Worm (Caenorhabditis elegans) whole organism, L1 larva: ENCODE results near the gene Y52E8A.1.
A peak's percentile ranks its signal among the peaks of the same experiment; 100 is the strongest.

Source experiments
- ama-1 ChIP-seq: fragments of 150-350 bp; optimal IDR thresholded peaks from 2 replicates; lab custom pipeline; 2014
- blmp-1 ChIP-seq: fragments of 150-350 bp; optimal IDR thresholded peaks from 2 replicates; lab custom pipeline; 2014; ENCODE audit warnings: missing biosample characterization, missing genetic modification characterization
- ceh-63 ChIP-seq: fragments of 200-800 bp; sonication (Bioruptor generic); optimal IDR thresholded peaks from 2 replicates; lab custom pipeline; 2018; ENCODE audit warnings: mild to moderate bottlenecking, missing genetic modification characterization, missing compliant biosample characterization
- ces-1 ChIP-seq: fragments of 150-350 bp; optimal IDR thresholded peaks from 2 replicates; lab custom pipeline; 2014; ENCODE audit warnings: missing biosample characterization, missing genetic modification reagents, missing genetic modification characterization
- efl-1 ChIP-seq, 4 experiments: fragments of 150-350 bp; optimal IDR thresholded peaks in 3 of 4; peaks in 1 of 4; 1 replicate in 1 of 4; 2 replicates in 3 of 4; lab custom pipeline; 2014; ENCODE audit warnings: missing biosample characterization in 2 of 4, missing genetic modification characterization in 2 of 4, missing genetic modification reagents in 2 of 4
- efl-3 ChIP-seq: fragments of 200-800 bp; sonication (Bioruptor generic); optimal IDR thresholded peaks from 2 replicates; lab custom pipeline; 2018; ENCODE audit warnings: mild to moderate bottlenecking, missing genetic modification characterization, missing compliant biosample characterization
- egl-13 ChIP-seq: sonication (generic microtip); optimal IDR thresholded peaks from 2 replicates; lab custom pipeline; 2016; ENCODE audit warnings: missing genotype, missing genetic modification reagents, missing genetic modification characterization, missing compliant biosample characterization
- egl-27 ChIP-seq, 2 experiments: fragments of 150-350 bp in 1 of 2; sonication (generic microtip); optimal IDR thresholded peaks; 3 replicates each; lab custom pipeline; 2017 to 2018; ENCODE audit warnings: missing biosample characterization in 2 of 2, missing genetic modification characterization in 2 of 2, missing genetic modification reagents in 2 of 2
- elt-2 ChIP-seq: sonication (generic microtip); optimal IDR thresholded peaks from 2 replicates; lab custom pipeline; 2016; ENCODE audit warnings: missing genetic modification characterization, mild to moderate bottlenecking, inconsistent platforms, missing compliant biosample characterization, missing genetic modification reagents
- fkh-10 ChIP-seq: sonication (generic microtip); optimal IDR thresholded peaks from 2 replicates; lab custom pipeline; 2017; ENCODE audit warnings: missing biosample characterization, missing genetic modification reagents, missing genetic modification characterization
- fkh-8 ChIP-seq: sonication (generic microtip); optimal IDR thresholded peaks from 2 replicates; lab custom pipeline; 2016; ENCODE audit warnings: mild to moderate bottlenecking, missing genetic modification characterization, missing compliant biosample characterization
- fos-1 ChIP-seq: fragments of 150-350 bp; optimal IDR thresholded peaks from 2 replicates; lab custom pipeline; 2014; ENCODE audit warnings: missing biosample characterization, missing genetic modification characterization
- hpl-2 ChIP-seq: fragments of 150-350 bp; optimal IDR thresholded peaks from 2 replicates; lab custom pipeline; 2014; ENCODE audit warnings: missing biosample characterization, missing genetic modification reagents, missing genetic modification characterization
- irx-1 ChIP-seq: sonication (generic microtip); optimal IDR thresholded peaks from 2 replicates; lab custom pipeline; 2016; ENCODE audit warnings: missing genetic modification characterization, missing compliant biosample characterization
- isw-1 ChIP-seq: fragments of 200-800 bp; sonication (Bioruptor generic); IDR thresholded peaks from 2 replicates; pipeline ENCODE4 v1.3.6; 2022; ENCODE audit warnings: missing genetic modification characterization, missing compliant biosample characterization
- jun-1 ChIP-seq: fragments of 150-350 bp; optimal IDR thresholded peaks from 2 replicates; lab custom pipeline; 2014; ENCODE audit warnings: missing biosample characterization, missing genetic modification reagents, missing genetic modification characterization
- lin-14 ChIP-seq: fragments of 200-800 bp; sonication (Bioruptor generic); optimal IDR thresholded peaks from 2 replicates; lab custom pipeline; 2018; ENCODE audit warnings: mild to moderate bottlenecking, missing genetic modification characterization, moderate library complexity, missing compliant biosample characterization
- lin-15B ChIP-seq: fragments of 150-350 bp; sonication (generic microtip); optimal IDR thresholded peaks from 3 replicates; lab custom pipeline; 2014; ENCODE audit warnings: missing biosample characterization, missing genetic modification characterization
- lin-39 ChIP-seq: fragments of 150-350 bp; optimal IDR thresholded peaks from 2 replicates; lab custom pipeline; 2014; ENCODE audit warnings: missing biosample characterization, missing genetic modification reagents, missing genetic modification characterization
- lsy-2 ChIP-seq, 2 experiments: fragments of 150-350 bp; optimal IDR thresholded peaks; 2 replicates each; lab custom pipeline; 2014; ENCODE audit warnings: missing biosample characterization in 2 of 2, missing genetic modification characterization in 2 of 2
- mdl-1 ChIP-seq, 2 experiments: fragments of 150-350 bp; optimal IDR thresholded peaks; 2 replicates each; lab custom pipeline; 2014 to 2017; ENCODE audit warnings: missing biosample characterization in 2 of 2, missing genetic modification characterization in 2 of 2, inconsistent platforms in 1 of 2
- mef-2 ChIP-seq: fragments of 150-350 bp; optimal IDR thresholded peaks from 2 replicates; lab custom pipeline; 2014; ENCODE audit warnings: missing biosample characterization, missing genetic modification characterization
- mep-1 ChIP-seq: fragments of 150-350 bp; optimal IDR thresholded peaks from 2 replicates; lab custom pipeline; 2014; ENCODE audit warnings: missing biosample characterization, missing genetic modification characterization
- nhr-11 ChIP-seq: fragments of 150-350 bp; optimal IDR thresholded peaks from 2 replicates; lab custom pipeline; 2014; ENCODE audit warnings: missing biosample characterization, missing genetic modification characterization
- nhr-28 ChIP-seq: fragments of 150-350 bp; optimal IDR thresholded peaks from 2 replicates; lab custom pipeline; 2014; ENCODE audit warnings: missing biosample characterization, missing genetic modification characterization
- nhr-47 ChIP-seq: sonication (generic microtip); optimal IDR thresholded peaks from 2 replicates; lab custom pipeline; 2016; ENCODE audit warnings: mild to moderate bottlenecking, missing genetic modification characterization, moderate library complexity, missing compliant biosample characterization
- nhr-85 ChIP-seq: sonication (generic microtip); peaks from one replicate; lab custom pipeline; 2016; ENCODE audit warnings: missing genetic modification characterization, inconsistent platforms, missing compliant biosample characterization
- pag-3 ChIP-seq: sonication (generic microtip); optimal IDR thresholded peaks from 2 replicates; lab custom pipeline; 2017; ENCODE audit warnings: missing genetic modification characterization, mild to moderate bottlenecking, missing compliant biosample characterization, antibody characterized with exemption, borderline replicate concordance; ENCODE audit not compliant: insufficient read depth
- snu-23 ChIP-seq: sonication (generic microtip); optimal IDR thresholded peaks from 2 replicates; lab custom pipeline; 2016; ENCODE audit warnings: missing genetic modification characterization, missing compliant biosample characterization
- swsn-7 ChIP-seq: sonication (generic microtip); optimal IDR thresholded peaks from 2 replicates; lab custom pipeline; 2016; ENCODE audit warnings: missing genetic modification characterization, missing compliant biosample characterization
- tbx-2 ChIP-seq: sonication (generic microtip); optimal IDR thresholded peaks from 2 replicates; lab custom pipeline; 2016; ENCODE audit warnings: missing genetic modification characterization, missing compliant biosample characterization
- unc-130 ChIP-seq: fragments of 150-350 bp; optimal IDR thresholded peaks from 2 replicates; lab custom pipeline; 2017; ENCODE audit warnings: missing biosample characterization, missing genetic modification characterization, inconsistent platforms
- unc-62 ChIP-seq: fragments of 150-350 bp; optimal IDR thresholded peaks from 2 replicates; lab custom pipeline; 2014; ENCODE audit warnings: missing biosample characterization, missing genetic modification reagents, missing genetic modification characterization
- unc-98 ChIP-seq: fragments of 200-800 bp; sonication (Bioruptor generic); IDR thresholded peaks from 2 replicates; pipeline ENCODE4 v1.3.6; 2022; ENCODE audit warnings: missing genetic modification characterization, missing compliant biosample characterization
- vab-15 ChIP-seq: sonication (generic microtip); optimal IDR thresholded peaks from 2 replicates; lab custom pipeline; 2017; ENCODE audit warnings: missing genotype, mild to moderate bottlenecking, missing genetic modification characterization, missing compliant biosample characterization
- xbp-1 ChIP-seq: sonication (generic microtip); optimal IDR thresholded peaks from 2 replicates; lab custom pipeline; 2016; ENCODE audit warnings: missing genetic modification characterization, missing compliant biosample characterization
- zag-1 ChIP-seq: fragments of 150-350 bp; optimal IDR thresholded peaks from 2 replicates; lab custom pipeline; 2014; ENCODE audit warnings: missing biosample characterization, missing genetic modification characterization
- zip-4 ChIP-seq: fragments of 200-800 bp; sonication (Bioruptor generic); optimal IDR thresholded peaks from 2 replicates; lab custom pipeline; 2018; ENCODE audit warnings: mild to moderate bottlenecking, missing genetic modification characterization, moderate library complexity, missing compliant biosample characterization
- ztf-11 ChIP-seq, 2 experiments: sonication (generic microtip); optimal IDR thresholded peaks; 2 replicates each; lab custom pipeline; 2016 to 2017; ENCODE audit warnings: missing genetic modification characterization in 2 of 2, missing biosample characterization in 1 of 2, missing compliant biosample characterization in 1 of 2
- ztf-4 ChIP-seq: fragments of 150-350 bp; optimal IDR thresholded peaks from 2 replicates; lab custom pipeline; 2014; ENCODE audit warnings: missing biosample characterization, missing genetic modification characterization

Gene Y52E8A.1

ce11 chrII:4291799-4292198 lies 30.1 kb upstream of the Y52E8A.1 start:
- peak; percentile 65 for TF ChIP-seq fkh-10 (GFP tag; lab: Kevin White, UChicago)
- peak; percentile 68 for TF ChIP-seq lin-14 (GFP tag; lab: Kevin White, UChicago)
- TF ChIP-seq snu-23: no peak
- TF ChIP-seq ces-1 (GFP tag; lab: Kevin White, UChicago): peak; percentile 16
- TF ChIP-seq isw-1 (GFP tag; lab: Robert Waterston, UW): no peak

DNA sequence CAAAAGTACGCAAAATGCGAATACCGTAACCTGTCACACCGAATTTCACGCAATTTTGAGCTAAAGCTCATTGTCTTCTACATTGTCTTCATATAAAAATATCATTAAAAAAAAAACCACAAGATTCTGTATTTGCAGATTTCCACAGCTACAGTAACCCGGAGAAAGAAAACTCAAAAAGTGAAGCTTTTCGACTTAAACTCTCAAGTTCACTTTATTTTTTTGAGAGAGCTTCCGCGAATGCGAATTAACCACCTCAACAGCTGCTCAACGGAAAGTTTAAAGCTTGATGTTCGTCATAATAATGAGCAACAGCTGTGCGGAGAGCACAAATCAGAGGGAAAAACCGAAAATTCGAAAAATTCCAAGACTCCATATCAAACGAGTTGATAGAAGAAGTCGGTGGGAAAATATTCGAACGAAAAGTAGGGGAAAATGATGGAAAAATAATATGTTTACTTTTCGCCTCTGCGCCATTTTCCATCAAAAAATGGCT lies 28.8 kb upstream of the Y52E8A.1 start:
- peak in 1 of 2 experiments; percentile 0 for TF ChIP-seq lsy-2 (tag; optimal IDR thresholded peaks at IDR 0.05; lab: Kevin White, UChicago)
- peak; percentile 18 for TF ChIP-seq lin-14 (GFP tag; lab: Kevin White, UChicago)
- no peak for TF ChIP-seq efl-1 (optimal IDR thresholded peaks at IDR 0.05; lab: Kevin White, UChicago)
- peak in 1 of 2 experiments; percentile 77 for TF ChIP-seq efl-1 (GFP tag; optimal IDR thresholded peaks at IDR 0.05 in 1 of 2; lab: Kevin White, UChicago)
- no peak for TF ChIP-seq fkh-10 (GFP tag; lab: Kevin White, UChicago)
- no peak for TF ChIP-seq irx-1 (tag; lab: Kevin White, UChicago)

DNA sequence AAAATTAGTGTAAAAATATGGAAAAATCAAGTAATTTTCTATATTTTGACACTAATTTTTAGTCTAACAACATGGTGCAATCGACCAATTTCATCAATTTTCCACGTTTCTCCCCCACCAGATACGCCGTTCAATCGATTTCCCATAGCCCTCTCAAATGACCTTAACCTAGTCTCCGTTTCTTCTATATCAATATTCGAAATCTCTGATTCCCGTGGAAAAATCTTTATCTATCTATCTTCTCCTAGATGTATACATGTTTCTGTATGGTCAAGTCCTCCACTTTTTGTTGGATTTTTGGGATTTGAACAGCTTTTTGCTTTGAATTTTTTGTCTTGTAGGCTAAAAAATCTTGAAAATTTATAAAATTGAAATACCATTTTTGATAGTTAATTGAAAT lies 27.7 kb upstream of the Y52E8A.1 start:
- TF ChIP-seq ama-1 (lab: Kevin White, UChicago) (no peak), blmp-1 (tag; lab: Kevin White, UChicago) (peak; percentile 24), lin-14 (GFP tag; lab: Kevin White, UChicago) (peak; percentile 20), fkh-8 (tag; lab: Kevin White, UChicago) (no peak), efl-1 (optimal IDR thresholded peaks at IDR 0.05; lab: Kevin White, UChicago) (no peak), efl-1 (GFP tag; optimal IDR thresholded peaks at IDR 0.05 in 1 of 2; lab: Kevin White, UChicago) (peak in 1 of 2 experiments; percentile 80)

- no peak for TF ChIP-seq zag-1 (tag; lab: Kevin White, UChicago)
- TF ChIP-seq efl-1 (optimal IDR thresholded peaks at IDR 0.05; lab: Kevin White, UChicago): no peak
- peak in 1 of 2 experiments; percentile 71 for TF ChIP-seq efl-1 (GFP tag; optimal IDR thresholded peaks at IDR 0.05 in 1 of 2; lab: Kevin White, UChicago)
- no peak for TF ChIP-seq nhr-11 (tag; lab: Kevin White, UChicago)
- no peak for TF ChIP-seq mep-1 (tag; lab: Kevin White, UChicago)
- TF ChIP-seq, all 84 proteins: peak for 1
Measured at ce11 chrII:4294801-4295200, 27.1 kb upstream of the Y52E8A.1 start, which contains the start of gene rml-4. rml-4 (plus strand) TSS chrII:4295101.

DNA sequence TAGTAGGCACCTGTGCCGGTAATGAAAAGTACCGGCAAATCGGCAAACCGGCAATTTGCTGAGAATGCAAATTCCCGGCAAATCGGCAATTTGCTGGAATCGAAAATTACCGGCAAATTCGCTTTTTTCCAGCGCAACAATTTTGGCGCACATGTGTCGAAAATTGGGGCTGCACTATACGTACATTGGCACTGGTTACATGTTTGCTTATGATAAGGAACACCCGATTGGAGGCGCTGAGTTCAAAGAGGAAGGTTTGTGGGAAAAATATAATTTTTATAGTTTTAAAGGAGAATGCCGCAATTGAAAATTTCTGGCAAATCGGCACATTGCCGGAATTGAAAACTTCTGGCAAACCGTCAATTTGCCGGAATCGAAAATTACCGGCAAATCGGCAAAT lies 24.6 kb upstream of the Y52E8A.1 start:
- TF ChIP-seq ztf-11 (tag; optimal IDR thresholded peaks at IDR 0.05; lab: Kevin White, UChicago) (no peak), elt-2 (tag; lab: Kevin White, UChicago) (peak; percentile 63)

DNA sequence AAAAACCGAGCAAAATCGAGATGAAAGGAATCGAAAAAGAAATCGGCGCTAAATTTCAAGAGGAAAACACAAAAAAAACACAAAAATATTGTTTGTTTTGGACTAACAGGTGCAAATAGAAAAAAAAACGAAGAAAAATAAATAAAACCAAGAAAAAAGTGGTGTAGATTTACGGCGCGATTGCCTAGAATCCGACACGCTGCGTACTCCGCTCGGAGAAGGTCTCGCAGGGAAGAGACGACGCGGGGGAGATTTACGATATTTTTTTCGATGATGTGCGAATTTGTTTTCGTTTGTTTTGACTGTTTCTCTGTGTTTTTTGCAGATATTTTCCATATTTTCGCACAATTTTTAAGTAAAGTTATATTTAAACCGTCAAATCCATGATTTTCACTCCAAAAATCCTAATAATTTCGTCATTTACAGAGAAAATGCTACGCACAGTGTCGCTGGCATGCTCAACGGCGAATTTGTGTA lies 22.6 kb upstream of the Y52E8A.1 start, which contains the start of gene sco-1:
Gene sco-1, plus strand, starts transcription at position 427 of the 477 bp plus-strand sequence.
- TF ChIP-seq lin-15B (tag; lab: Kevin White, UChicago): peak; percentile 95
- peak; percentile 79 for TF ChIP-seq blmp-1 (tag; lab: Kevin White, UChicago)
- TF ChIP-seq ztf-4 (tag; lab: Kevin White, UChicago): peak; percentile 87
- TF ChIP-seq mef-2 (tag; lab: Kevin White, UChicago): peak; percentile 34
- no peak for TF ChIP-seq pag-3 (tag; lab: Kevin White, UChicago)
- TF ChIP-seq lin-39 (tag; lab: Kevin White, UChicago): peak; percentile 92
- peak; percentile 98 for TF ChIP-seq tbx-2 (tag; lab: Kevin White, UChicago)
- peak; percentile 99 for TF ChIP-seq elt-2 (tag; lab: Kevin White, UChicago)
- peak; percentile 91 for TF ChIP-seq vab-15 (tag; lab: Kevin White, UChicago)
- peak; percentile 98 for TF ChIP-seq xbp-1 (tag; lab: Kevin White, UChicago)
- peak; percentile 85 for TF ChIP-seq ceh-63 (GFP tag; lab: Kevin White, UChicago)
- peak; percentile 96 to 97 for TF ChIP-seq lsy-2 (tag; optimal IDR thresholded peaks at IDR 0.05; lab: Kevin White, UChicago)
- peak; percentile 92 for TF ChIP-seq unc-130 (tag; lab: Kevin White, UChicago)
- TF ChIP-seq efl-3 (GFP tag; lab: Kevin White, UChicago): peak; percentile 90
- peak; percentile 68 for TF ChIP-seq unc-62 (GFP tag; lab: Kevin White, UChicago)
- TF ChIP-seq egl-13 (tag; lab: Kevin White, UChicago): peak; percentile 97
- TF ChIP-seq zip-4 (GFP tag; lab: Kevin White, UChicago): peak; percentile 93
- TF ChIP-seq nhr-28: peak; percentile 28
- peak; percentile 70 for TF ChIP-seq hpl-2 (GFP tag; lab: Kevin White, UChicago)
- TF ChIP-seq egl-27 (tag; optimal IDR thresholded peaks at IDR 0.05; lab: Kevin White, UChicago): peak; percentile 26 to 56
- TF ChIP-seq unc-98: peak; percentile 94
- TF ChIP-seq fos-1 (tag; lab: Kevin White, UChicago): peak; percentile 93
- TF ChIP-seq nhr-47: peak; percentile 98
- peak; percentile 96 for TF ChIP-seq swsn-7 (tag; lab: Kevin White, UChicago)
- peak; percentile 93 for TF ChIP-seq jun-1
- TF ChIP-seq nhr-85 (tag; lab: Kevin White, UChicago): peak; percentile 99
- TF ChIP-seq mdl-1 (tag; optimal IDR thresholded peaks at IDR 0.05; lab: Kevin White, UChicago): peak in 1 of 2 experiments; percentile 92
